Worm (Caenorhabditis elegans) whole organism, late embryonic: Measurements from ENCODE around the gene T01G1.2.
"Not testable (repeated sequence)": the region's sequence is repeated elsewhere in the genome, so short reads cannot be mapped to it uniquely, and the experiment has no call there.

ENCODE experiments used
- C08G9.2 ChIP-seq: sonication (generic microtip); optimal IDR thresholded peaks from 2 replicates; lab custom pipeline; 2016; ENCODE audit warnings: mild to moderate bottlenecking, missing genetic modification characterization, moderate library complexity, missing compliant biosample characterization
- F13H6.1 ChIP-seq: sonication (generic microtip); optimal IDR thresholded peaks from 2 replicates; lab custom pipeline; 2016; ENCODE audit warnings: missing genetic modification characterization, missing compliant biosample characterization
- T23F11.4 ChIP-seq: fragments of 200-800 bp; sonication (Bioruptor generic); optimal IDR thresholded peaks from 2 replicates; lab custom pipeline; 2018; ENCODE audit warnings: mild to moderate bottlenecking, missing genetic modification characterization, missing compliant biosample characterization
- ahr-1 ChIP-seq: sonication (generic microtip); optimal IDR thresholded peaks from 2 replicates; lab custom pipeline; 2016; ENCODE audit warnings: missing genetic modification characterization, missing compliant biosample characterization
- ama-1 ChIP-seq: fragments of 150-350 bp; optimal IDR thresholded peaks from 2 replicates; lab custom pipeline; 2014
- ceh-14 ChIP-seq: sonication (generic microtip); optimal IDR thresholded peaks from 2 replicates; lab custom pipeline; 2016; ENCODE audit warnings: missing genotype, missing genetic modification characterization, missing compliant biosample characterization
- ceh-2 ChIP-seq: sonication (generic microtip); optimal IDR thresholded peaks from 2 replicates; lab custom pipeline; 2016; ENCODE audit warnings: missing genotype, missing genetic modification characterization, missing compliant biosample characterization
- ceh-24 ChIP-seq: sonication (generic microtip); optimal IDR thresholded peaks from 2 replicates; lab custom pipeline; 2016; ENCODE audit warnings: mild to moderate bottlenecking, missing genetic modification characterization, missing compliant biosample characterization
- ceh-34 ChIP-seq: sonication (generic microtip); optimal IDR thresholded peaks from 2 replicates; lab custom pipeline; 2016; ENCODE audit warnings: mild to moderate bottlenecking, missing genetic modification characterization, missing compliant biosample characterization
- ceh-45 ChIP-seq: fragments of 200-800 bp; sonication (Bioruptor generic); IDR thresholded peaks from 2 replicates; pipeline ENCODE4 v1.3.6; 2022; ENCODE audit warnings: missing genetic modification reagents, missing genetic modification characterization, missing compliant biosample characterization
- ceh-48 ChIP-seq: sonication (generic microtip); optimal IDR thresholded peaks from 2 replicates; lab custom pipeline; 2016; ENCODE audit warnings: missing genetic modification characterization, inconsistent platforms, missing compliant biosample characterization
- ceh-9 ChIP-seq: sonication (generic microtip); optimal IDR thresholded peaks from 2 replicates; lab custom pipeline; 2016; ENCODE audit warnings: mild to moderate bottlenecking, missing genetic modification characterization, inconsistent platforms, missing compliant biosample characterization
- dve-1 ChIP-seq: sonication (generic microtip); optimal IDR thresholded peaks from 2 replicates; lab custom pipeline; 2017; ENCODE audit warnings: antibody characterized with exemption, mild to moderate bottlenecking, missing genetic modification characterization, missing compliant biosample characterization
- elt-2 ChIP-seq: sonication (generic microtip); optimal IDR thresholded peaks from 2 replicates; lab custom pipeline; 2016; ENCODE audit warnings: missing genetic modification reagents, missing genetic modification characterization, missing compliant biosample characterization
- eyg-1 ChIP-seq: sonication (generic microtip); optimal IDR thresholded peaks from 2 replicates; lab custom pipeline; 2016; ENCODE audit warnings: missing genotype, missing genetic modification characterization, missing compliant biosample characterization
- fax-1 ChIP-seq: sonication (generic microtip); optimal IDR thresholded peaks from 2 replicates; lab custom pipeline; 2016; ENCODE audit warnings: missing genotype, missing genetic modification characterization, missing compliant biosample characterization
- fkh-10 ChIP-seq: fragments of 150-350 bp; optimal IDR thresholded peaks from 2 replicates; lab custom pipeline; 2014; ENCODE audit warnings: missing biosample characterization, missing genetic modification reagents, missing genetic modification characterization
- gmeb-2 ChIP-seq: sonication (generic microtip); optimal IDR thresholded peaks from 2 replicates; lab custom pipeline; 2016; ENCODE audit warnings: missing genetic modification characterization, inconsistent platforms, missing compliant biosample characterization
- hlh-15 ChIP-seq: sonication (generic microtip); optimal IDR thresholded peaks from 2 replicates; lab custom pipeline; 2016; ENCODE audit warnings: missing genetic modification characterization, missing compliant biosample characterization
- hlh-30 ChIP-seq: sonication (generic microtip); optimal IDR thresholded peaks from 2 replicates; lab custom pipeline; 2017; ENCODE audit warnings: antibody characterized with exemption, missing genetic modification characterization, missing compliant biosample characterization; ENCODE audit not compliant: insufficient read depth
- hlh-6 ChIP-seq: sonication (generic microtip); optimal IDR thresholded peaks from 2 replicates; lab custom pipeline; 2016; ENCODE audit warnings: missing genotype, missing genetic modification characterization, missing compliant biosample characterization
- lim-6 ChIP-seq: sonication (generic microtip); optimal IDR thresholded peaks from 2 replicates; lab custom pipeline; 2016; ENCODE audit warnings: missing genetic modification characterization, missing compliant biosample characterization
- lin-11 ChIP-seq: fragments of 200-800 bp; sonication (Bioruptor generic); optimal IDR thresholded peaks from 2 replicates; lab custom pipeline; 2018; ENCODE audit warnings: mild to moderate bottlenecking, missing genetic modification characterization, missing compliant biosample characterization
- madf-2 ChIP-seq: sonication (generic microtip); optimal IDR thresholded peaks from 2 replicates; lab custom pipeline; 2017; ENCODE audit warnings: missing genetic modification characterization, missing compliant biosample characterization
- odd-2 ChIP-seq: sonication (generic microtip); optimal IDR thresholded peaks from 2 replicates; lab custom pipeline; 2017; ENCODE audit warnings: antibody characterized with exemption, mild to moderate bottlenecking, missing genetic modification characterization, missing compliant biosample characterization
- pag-3 ChIP-seq: sonication (generic microtip); optimal IDR thresholded peaks from 2 replicates; lab custom pipeline; 2016; ENCODE audit warnings: missing compliant biosample characterization, missing genetic modification characterization, borderline replicate concordance
- pat-9 ChIP-seq: fragments of 200-800 bp; sonication (Bioruptor generic); optimal IDR thresholded peaks from 2 replicates; lab custom pipeline; 2018; ENCODE audit warnings: mild to moderate bottlenecking, missing genetic modification characterization, moderate library complexity, missing compliant biosample characterization
- pha-2 ChIP-seq: sonication (generic microtip); optimal IDR thresholded peaks from 2 replicates; lab custom pipeline; 2017; ENCODE audit warnings: mild to moderate bottlenecking, missing genetic modification characterization, missing compliant biosample characterization
- pqm-1 ChIP-seq: sonication (generic microtip); optimal IDR thresholded peaks from 2 replicates; lab custom pipeline; 2016; ENCODE audit warnings: missing genetic modification characterization, missing compliant biosample characterization
- pros-1 ChIP-seq: fragments of 150-350 bp; optimal IDR thresholded peaks from 2 replicates; lab custom pipeline; 2014; ENCODE audit warnings: missing biosample characterization, missing genetic modification reagents, missing genetic modification characterization
- sox-4 ChIP-seq: sonication (generic microtip); optimal IDR thresholded peaks from 2 replicates; lab custom pipeline; 2017; ENCODE audit warnings: mild to moderate bottlenecking, missing genetic modification characterization, inconsistent platforms, missing compliant biosample characterization
- tbx-2 ChIP-seq: sonication (generic microtip); optimal IDR thresholded peaks from 2 replicates; lab custom pipeline; 2016; ENCODE audit warnings: missing genetic modification characterization, missing compliant biosample characterization
- tbx-7 ChIP-seq: sonication (generic microtip); optimal IDR thresholded peaks from 2 replicates; lab custom pipeline; 2016; ENCODE audit warnings: missing genotype, missing genetic modification characterization, missing compliant biosample characterization
- ttx-3 ChIP-seq: sonication (generic microtip); optimal IDR thresholded peaks from 2 replicates; lab custom pipeline; 2016; ENCODE audit warnings: missing genetic modification reagents, missing genetic modification characterization, missing compliant biosample characterization
- unc-42 ChIP-seq: sonication (generic microtip); optimal IDR thresholded peaks from 2 replicates; lab custom pipeline; 2016; ENCODE audit warnings: missing genotype, missing genetic modification characterization, missing compliant biosample characterization
- zip-5 ChIP-seq: sonication (generic microtip); optimal IDR thresholded peaks from 2 replicates; lab custom pipeline; 2016; ENCODE audit warnings: missing genetic modification characterization, missing compliant biosample characterization

The T01G1.2 gene

DNA sequence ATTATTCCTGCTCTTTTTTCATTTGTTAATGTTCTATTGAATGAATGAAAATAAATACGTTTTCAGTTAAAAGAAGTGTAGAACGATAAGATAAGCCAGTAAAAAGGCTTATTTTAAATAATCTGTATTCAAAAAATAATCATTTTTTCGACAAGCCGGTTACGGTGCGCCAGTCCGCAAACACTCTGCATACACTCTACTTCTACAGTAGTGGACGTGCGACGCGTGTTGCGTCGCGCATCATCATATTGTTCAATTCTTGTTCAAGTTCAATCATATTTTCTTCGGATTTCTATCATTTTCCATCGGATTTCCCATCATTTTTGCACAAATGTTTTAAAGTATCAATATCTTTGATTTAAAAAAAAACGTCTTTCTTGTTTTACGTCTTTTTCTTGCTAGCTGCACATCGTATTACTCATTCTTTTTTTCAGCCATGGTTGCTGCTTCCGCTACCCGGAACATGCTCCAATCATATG, 34.3 kb upstream of the T01G1.2 start, which contains the start of gene B0035.18:
Gene B0035.18, plus strand, starts transcription at position 429 of the 479 bp plus-strand sequence.
- no peak for TF ChIP-seq sox-4 (tag; lab: Kevin White, UChicago)
- TF ChIP-seq, all 69 proteins: peak for 0

- TF ChIP-seq T23F11.4 (GFP tag; lab: Kevin White, UChicago) (no peak), ama-1 (no peak), ahr-1 (tag; lab: Kevin White, UChicago) (no peak), ceh-45 (no peak), ceh-14 (tag; lab: Kevin White, UChicago) (no peak), ceh-34 (no peak), unc-42 (no peak), ttx-3 (tag; lab: Kevin White, UChicago) (no peak), hlh-30 (tag; lab: Kevin White, UChicago) (no peak), ceh-24 (no peak), lin-11 (no peak), odd-2 (tag; lab: Kevin White, UChicago) (no peak), C08G9.2 (no peak), pqm-1 (no peak), pros-1 (tag; lab: Kevin White, UChicago) (no peak)
These were observed 33.7 kb upstream of the T01G1.2 start, which contains the start of gene edg-1 for ce11 chrIV:11320500-11320899. Gene edg-1, plus strand, starts transcription at chrIV:11320800.

ce11 chrIV:11323666-11324065, 30.5 kb upstream of the T01G1.2 start:
- TF ChIP-seq zip-5 (tag; lab: Kevin White, UChicago) (no peak), madf-2 (tag; lab: Kevin White, UChicago) (no peak), pag-3 (no peak), pros-1 (tag; lab: Kevin White, UChicago) (no peak), tbx-7 (no peak), lim-6 (tag; lab: Kevin White, UChicago) (no peak), tbx-2 (tag; lab: Kevin White, UChicago) (no peak), pat-9 (no peak), ceh-45 (no peak), pha-2 (tag; lab: Kevin White, UChicago) (no peak)

DNA sequence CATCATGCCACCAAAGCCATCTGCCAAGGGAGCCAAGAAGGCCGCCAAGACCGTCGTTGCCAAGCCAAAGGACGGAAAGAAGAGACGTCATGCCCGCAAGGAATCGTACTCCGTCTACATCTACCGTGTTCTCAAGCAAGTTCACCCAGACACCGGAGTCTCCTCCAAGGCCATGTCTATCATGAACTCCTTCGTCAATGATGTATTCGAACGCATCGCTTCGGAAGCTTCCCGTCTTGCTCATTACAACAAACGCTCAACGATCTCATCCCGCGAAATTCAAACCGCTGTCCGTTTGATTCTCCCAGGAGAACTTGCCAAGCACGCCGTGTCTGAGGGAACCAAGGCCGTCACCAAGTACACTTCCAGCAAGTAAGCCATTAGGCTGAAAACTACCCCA, 29.5 kb upstream of the T01G1.2 start, which contains the start of gene his-48:
Gene his-48, plus strand, starts transcription at position 5 of the 400 bp plus-strand sequence.
- TF ChIP-seq ceh-2, hlh-6, sox-4 (tag; lab: Kevin White, UChicago): not testable (repeated sequence)

DNA sequence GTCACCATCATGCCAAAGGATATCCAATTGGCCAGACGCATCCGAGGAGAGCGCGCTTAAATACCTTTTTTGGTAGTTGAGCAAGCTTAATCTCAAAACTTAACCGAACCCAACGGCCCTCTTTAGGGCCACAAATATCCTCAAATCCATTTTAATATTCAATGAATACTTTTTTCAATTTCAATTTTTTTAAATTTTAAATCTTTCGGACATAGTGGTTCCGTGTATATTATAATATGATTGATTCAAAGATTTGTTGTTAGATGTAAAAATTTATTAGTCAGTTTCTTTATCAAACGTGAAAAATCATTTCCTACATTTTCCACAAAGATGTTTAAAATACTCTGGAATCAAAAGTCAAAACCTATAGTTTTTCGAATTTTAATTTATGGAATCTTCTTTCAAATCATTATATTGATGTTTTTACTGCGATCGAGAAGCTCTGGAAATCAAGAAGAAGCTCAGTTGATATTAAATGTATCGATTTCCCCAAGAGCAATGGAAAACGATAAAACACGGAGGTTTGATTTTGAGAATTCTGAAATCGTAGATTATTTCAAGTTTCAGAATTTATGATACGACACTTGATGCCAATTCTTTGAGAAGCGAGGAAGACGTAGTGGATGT, 27.2 kb upstream of the T01G1.2 start, which contains the start of gene B0035.21:
Gene B0035.21, plus strand, starts transcription at position 322 of the 627 bp plus-strand sequence.
- TF ChIP-seq ceh-2 (tag; lab: Kevin White, UChicago) (no peak), ceh-48 (tag; lab: Kevin White, UChicago) (no peak), lim-6 (tag; lab: Kevin White, UChicago) (no peak), ceh-14 (tag; lab: Kevin White, UChicago) (no peak), gmeb-2 (tag; lab: Kevin White, UChicago) (no peak), ceh-9 (tag; lab: Kevin White, UChicago) (no peak), elt-2 (tag; lab: Kevin White, UChicago) (no peak), dve-1 (tag; lab: Kevin White, UChicago) (no peak), fkh-10 (GFP tag; lab: Kevin White, UChicago) (no peak), hlh-15 (tag; lab: Kevin White, UChicago) (no peak), eyg-1 (no peak), fax-1 (tag; lab: Kevin White, UChicago) (no peak), pros-1 (tag; lab: Kevin White, UChicago) (no peak), pat-9 (no peak), F13H6.1 (tag; lab: Kevin White, UChicago) (no peak)
- TF ChIP-seq, all 69 proteins: peak for 0
